Fruit fly (Drosophila melanogaster) whole organism, embryonic: ENCODE measurements around the gene CG1575.

Source experiments
- ATbp ChIP-seq: fragments of 200-800 bp; sonication (Bioruptor generic); optimal IDR thresholded peaks from 2 replicates; lab custom pipeline; 2017; ENCODE audit warnings: missing biosample characterization, mild to moderate bottlenecking, missing genetic modification characterization, missing genetic modification reagents
- BtbVII ChIP-seq: fragments of 200-800 bp; sonication (Bioruptor generic); optimal IDR thresholded peaks from 3 replicates; lab custom pipeline; 2017; ENCODE audit warnings: missing biosample characterization, mild to moderate bottlenecking, missing genetic modification characterization
- CG12155 ChIP-seq: fragments of 200-800 bp; sonication (Bioruptor generic); optimal IDR thresholded peaks from 3 replicates; lab custom pipeline; 2016; ENCODE audit warnings: missing biosample characterization, missing genetic modification characterization
- CG14667 ChIP-seq: fragments of 200-800 bp; sonication (Bioruptor generic); IDR thresholded peaks from 2 replicates; pipeline ENCODE4 v1.3.6; 2022; ENCODE audit warnings: missing biosample characterization, missing genetic modification characterization
- CG14710 ChIP-seq: fragments of 200-800 bp; sonication (Bioruptor generic); optimal IDR thresholded peaks from 3 replicates; lab custom pipeline; 2019; ENCODE audit warnings: missing biosample characterization, mild to moderate bottlenecking, missing genetic modification characterization, moderate library complexity
- CG15479 ChIP-seq: fragments of 200-800 bp; sonication (Bioruptor generic); optimal IDR thresholded peaks from 3 replicates; lab custom pipeline; 2019; ENCODE audit warnings: missing biosample characterization, mild to moderate bottlenecking, missing genetic modification characterization, moderate library complexity
- CG1602 ChIP-seq: fragments of 200-800 bp; sonication (Bioruptor generic); optimal IDR thresholded peaks from 3 replicates; lab custom pipeline; 2016; ENCODE audit warnings: missing biosample characterization, missing genetic modification characterization
- CG17328 ChIP-seq: fragments of 200-800 bp; sonication (Bioruptor generic); IDR thresholded peaks from 2 replicates; pipeline ENCODE4 v1.3.6; 2022; ENCODE audit warnings: missing biosample characterization, missing genetic modification characterization
- CG17912 ChIP-seq: fragments of 200-800 bp; sonication (Bioruptor generic); optimal IDR thresholded peaks from 2 replicates; lab custom pipeline; 2018; ENCODE audit warnings: missing biosample characterization, mild to moderate bottlenecking, missing genetic modification characterization
- CG18262 ChIP-seq: fragments of 200-800 bp; optimal IDR thresholded peaks from 3 replicates; lab custom pipeline; 2019; ENCODE audit warnings: missing biosample characterization, mild to moderate bottlenecking, missing genetic modification characterization, moderate library complexity
- CG1832 ChIP-seq: fragments of 200-800 bp; sonication (Bioruptor generic); optimal IDR thresholded peaks from 2 replicates; lab custom pipeline; 2017; ENCODE audit warnings: missing biosample characterization, mild to moderate bottlenecking, missing genetic modification characterization, inconsistent platforms
- CG18599 ChIP-seq: fragments of 200-800 bp; sonication (Bioruptor generic); optimal IDR thresholded peaks from 3 replicates; lab custom pipeline; 2017; ENCODE audit warnings: missing biosample characterization, missing genetic modification characterization, mild to moderate bottlenecking, moderate library complexity, missing genetic modification reagents
- CG18764 ChIP-seq: fragments of 200-800 bp; sonication (Bioruptor generic); optimal IDR thresholded peaks from 3 replicates; lab custom pipeline; 2016; ENCODE audit warnings: missing biosample characterization, missing genetic modification characterization
- CG2875 ChIP-seq: fragments of 200-800 bp; sonication (Bioruptor generic); optimal IDR thresholded peaks from 2 replicates; lab custom pipeline; 2017; ENCODE audit warnings: missing biosample characterization, mild to moderate bottlenecking, missing genetic modification characterization, missing genetic modification reagents
- CG3065 ChIP-seq: fragments of 200-800 bp; sonication (Bioruptor generic); optimal IDR thresholded peaks from 2 replicates; lab custom pipeline; 2016; ENCODE audit warnings: missing biosample characterization, missing genetic modification characterization
- CG34376 ChIP-seq: fragments of 200-800 bp; sonication (Bioruptor generic); optimal IDR thresholded peaks from 2 replicates; lab custom pipeline; 2018; ENCODE audit warnings: missing biosample characterization, mild to moderate bottlenecking, missing genetic modification characterization
- CG4617 ChIP-seq: fragments of 200-800 bp; sonication (Bioruptor generic); optimal IDR thresholded peaks from 3 replicates; lab custom pipeline; 2016; ENCODE audit warnings: missing biosample characterization, missing genetic modification characterization, borderline replicate concordance
- CG6683 ChIP-seq: fragments of 200-800 bp; sonication (Bioruptor generic); optimal IDR thresholded peaks from 2 replicates; lab custom pipeline; 2017; ENCODE audit warnings: missing biosample characterization, mild to moderate bottlenecking, missing genetic modification characterization, missing genetic modification reagents
- CG8944 ChIP-seq: fragments of 200-800 bp; sonication (Bioruptor generic); optimal IDR thresholded peaks from 3 replicates; lab custom pipeline; 2016; ENCODE audit warnings: missing biosample characterization, missing genetic modification characterization
- CHES-1-like ChIP-seq: fragments of 200-800 bp; sonication (Bioruptor generic); optimal IDR thresholded peaks from 2 replicates; lab custom pipeline; 2016; ENCODE audit warnings: missing biosample characterization, missing genetic modification characterization
- Dip3 ChIP-seq: fragments of 200-800 bp; sonication (Bioruptor generic); optimal IDR thresholded peaks from 3 replicates; lab custom pipeline; 2016; ENCODE audit warnings: missing biosample characterization, missing genetic modification characterization
- H2.0 ChIP-seq: fragments of 200-800 bp; sonication (Bioruptor generic); IDR thresholded peaks from 2 replicates; pipeline ENCODE4 v1.3.6; 2022; ENCODE audit warnings: missing biosample characterization, missing genetic modification characterization
- HLHmδ ChIP-seq: fragments of 200-800 bp; sonication (Bioruptor generic); optimal IDR thresholded peaks from 2 replicates; lab custom pipeline; 2018; ENCODE audit warnings: missing biosample characterization, mild to moderate bottlenecking, missing genetic modification characterization, moderate library complexity
- Hey ChIP-seq: fragments of 200-800 bp; sonication (Bioruptor generic); optimal IDR thresholded peaks from 3 replicates; lab custom pipeline; 2018; ENCODE audit warnings: missing biosample characterization, mild to moderate bottlenecking, missing genetic modification characterization
- Hsf ChIP-seq: fragments of 200-800 bp; sonication (Bioruptor generic); optimal IDR thresholded peaks from 3 replicates; lab custom pipeline; 2016; ENCODE audit warnings: missing biosample characterization, missing genetic modification characterization
- Jarid2 ChIP-seq: fragments of 200-800 bp; sonication (Bioruptor generic); optimal IDR thresholded peaks from 3 replicates; lab custom pipeline; 2017; ENCODE audit warnings: mild to moderate bottlenecking, missing biosample characterization, missing genetic modification reagents, missing genetic modification characterization
- Lhr ChIP-seq: fragments of 200-800 bp; sonication (Bioruptor generic); optimal IDR thresholded peaks from 3 replicates; lab custom pipeline; 2017; ENCODE audit warnings: mild to moderate bottlenecking, missing biosample characterization, missing genetic modification reagents, missing genetic modification characterization
- NK7.1 ChIP-seq: fragments of 200-800 bp; sonication (Bioruptor generic); optimal IDR thresholded peaks from 3 replicates; lab custom pipeline; 2016; ENCODE audit warnings: missing biosample characterization, missing genetic modification characterization
- Nf-YA ChIP-seq: fragments of 200-800 bp; sonication (Bioruptor generic); IDR thresholded peaks from 2 replicates; pipeline ENCODE4 v1.3.6; 2022; ENCODE audit warnings: missing biosample characterization, missing genetic modification characterization
- Oaz ChIP-seq: fragments of 200-800 bp; sonication (Bioruptor generic); IDR thresholded peaks from 2 replicates; pipeline ENCODE4 v1.3.6; 2022; ENCODE audit warnings: missing biosample characterization, missing genetic modification characterization
- Ptx1 ChIP-seq: fragments of 200-800 bp; sonication (Bioruptor generic); IDR thresholded peaks from 2 replicates; pipeline ENCODE4 v1.3.6; 2022; ENCODE audit warnings: missing biosample characterization, missing genetic modification characterization
- Stat92E ChIP-seq, 3 experiments: fragments of >200 bp in 2 of 3; fragments of 200-800 bp in 1 of 3; sonication (Bioruptor generic) in 1 of 3; optimal IDR thresholded peaks; 2 replicates each; lab custom pipeline; 2017 to 2019; ENCODE audit warnings: missing biosample characterization in 3 of 3, missing genetic modification characterization in 3 of 3, mild to moderate bottlenecking in 1 of 3, moderate library complexity in 1 of 3
- ap ChIP-seq: fragments of 200-800 bp; sonication (Bioruptor generic); IDR thresholded peaks from 2 replicates; pipeline ENCODE4 v1.3.6; 2022; ENCODE audit warnings: missing biosample characterization, missing genetic modification characterization
- bcd ChIP-seq: fragments of 200-800 bp; sonication (Bioruptor generic); optimal IDR thresholded peaks from 2 replicates; lab custom pipeline; 2017; ENCODE audit warnings: missing biosample characterization, mild to moderate bottlenecking, missing genetic modification characterization
- da ChIP-seq: fragments of 200-800 bp; sonication (Bioruptor generic); optimal IDR thresholded peaks from 2 replicates; lab custom pipeline; 2016; ENCODE audit warnings: missing biosample characterization, missing genetic modification characterization
- dati ChIP-seq: fragments of 200-800 bp; sonication (Bioruptor generic); IDR thresholded peaks from 2 replicates; pipeline ENCODE4 v1.3.6; 2022; ENCODE audit warnings: missing biosample characterization, missing genetic modification characterization
- disco-r ChIP-seq: fragments of 200-800 bp; sonication (Bioruptor generic); optimal IDR thresholded peaks from 2 replicates; lab custom pipeline; 2016; ENCODE audit warnings: missing biosample characterization, missing genetic modification characterization
- jing ChIP-seq: fragments of 200-800 bp; sonication (Bioruptor generic); optimal IDR thresholded peaks from 2 replicates; lab custom pipeline; 2018; ENCODE audit warnings: missing biosample characterization, mild to moderate bottlenecking, missing genetic modification characterization
- jumu ChIP-seq: fragments of 200-800 bp; sonication (Bioruptor generic); optimal IDR thresholded peaks from 3 replicates; lab custom pipeline; 2016; ENCODE audit warnings: missing biosample characterization, missing genetic modification characterization
- ken ChIP-seq: fragments of 200-800 bp; sonication (Bioruptor generic); IDR thresholded peaks from 3 replicates; pipeline ENCODE4 v1.3.6; 2022; ENCODE audit warnings: missing biosample characterization, missing genetic modification characterization
- lov ChIP-seq, 2 experiments: fragments of 200-800 bp in 1 of 2; fragments of >200 bp in 1 of 2; sonication (Bioruptor generic) in 1 of 2; IDR thresholded peaks in 1 of 2; optimal IDR thresholded peaks in 1 of 2; 2 replicates in 1 of 2; 3 replicates in 1 of 2; pipeline versions ENCODE4 v1.3.6 to Lab custom; 2017 to 2022; ENCODE audit warnings: missing biosample characterization in 1 of 2, missing genetic modification characterization in 1 of 2
- nerfin-2 ChIP-seq: fragments of 200-800 bp; sonication (Bioruptor generic); IDR thresholded peaks from 2 replicates; pipeline ENCODE4 v1.3.6; 2022; ENCODE audit warnings: missing biosample characterization, missing genetic modification characterization; ENCODE audit not compliant: partially characterized antibody
- nom ChIP-seq: fragments of 200-800 bp; sonication (Bioruptor generic); optimal IDR thresholded peaks from 2 replicates; lab custom pipeline; 2017; ENCODE audit warnings: missing biosample characterization, missing genetic modification characterization, mild to moderate bottlenecking, moderate library complexity, missing genetic modification reagents
- sim ChIP-seq: fragments of 200-800 bp; sonication (Bioruptor generic); IDR thresholded peaks from 2 replicates; pipeline ENCODE4 v1.3.6; 2022; ENCODE audit warnings: missing biosample characterization, missing genetic modification characterization
- sima ChIP-seq: fragments of 200-800 bp; sonication (Bioruptor generic); optimal IDR thresholded peaks from 2 replicates; lab custom pipeline; 2016; ENCODE audit warnings: missing biosample characterization, missing genetic modification characterization
- slou ChIP-seq: fragments of 200-800 bp; sonication (Bioruptor generic); optimal IDR thresholded peaks from 3 replicates; lab custom pipeline; 2016; ENCODE audit warnings: missing biosample characterization, missing genetic modification characterization
- sob ChIP-seq: fragments of 200-800 bp; sonication (Bioruptor generic); IDR thresholded peaks from 2 replicates; pipeline ENCODE4 v1.3.6; 2022; ENCODE audit warnings: missing biosample characterization, missing genetic modification characterization
- ssp ChIP-seq: fragments of 200-800 bp; sonication (Bioruptor generic); IDR thresholded peaks from 2 replicates; pipeline ENCODE4 v1.3.6; 2022; ENCODE audit warnings: missing biosample characterization, missing genetic modification characterization
- tio ChIP-seq: fragments of 200-800 bp; sonication (Bioruptor generic); optimal IDR thresholded peaks from 2 replicates; lab custom pipeline; 2017; ENCODE audit warnings: missing biosample characterization, missing genetic modification characterization, inconsistent platforms
- tll ChIP-seq, 2 experiments: fragments of 200-800 bp in 1 of 2; fragments of >200 bp in 1 of 2; sonication (Bioruptor generic) in 1 of 2; optimal IDR thresholded peaks; 2 replicates each; lab custom pipeline; 2017 to 2019; ENCODE audit warnings: missing biosample characterization in 2 of 2, missing genetic modification characterization in 2 of 2, mild to moderate bottlenecking in 1 of 2, moderate library complexity in 1 of 2

CG1575 gene

dm6 chrX:8126149-8126548 lies 9.3 kb downstream of the CG1575 start (continued):
- TF ChIP-seq CG14710 (tag; lab: Kevin White, UChicago) (peak; percentile 65), ken (GFP tag; lab: Robert Waterston, UW) (peak; percentile 75), sob (GFP tag; lab: Robert Waterston, UW) (peak; percentile 14; the same call in 1 of the 2 replicates), H2.0 (GFP tag; lab: Robert Waterston, UW) (no peak), jing (peak; percentile 52), nerfin-2 (GFP tag; lab: Robert Waterston, UW) (no peak), CG12155 (GFP tag; lab: Kevin White, UChicago) (peak; percentile 16), Nf-YA (no peak), CHES-1-like (GFP tag; lab: Kevin White, UChicago) (no peak), jumu (GFP tag; lab: Kevin White, UChicago) (no peak), CG18764 (GFP tag; lab: Kevin White, UChicago) (no peak), CG1832 (no peak), BtbVII (GFP tag; lab: Kevin White, UChicago) (no peak), NK7.1 (no peak), Jarid2 (GFP tag; lab: Kevin White, UChicago) (no peak), Dip3 (no peak), CG15479 (GFP tag; lab: Kevin White, UChicago) (no peak), tll (GFP tag; optimal IDR thresholded peaks at IDR 0.05; lab: Kevin White, UChicago) (no peak), CG3065 (GFP tag; lab: Kevin White, UChicago) (no peak), lov (optimal IDR thresholded peaks at IDR 0.05; lab: Kevin White, UChicago) (no peak), lov (GFP tag; IDR thresholded peaks at IDR 0.05; lab: Robert Waterston, UW) (0 out of 3 replicates have a peak, but pooled peaks have one; percentile 57), Stat92E (GFP tag; optimal IDR thresholded peaks at IDR 0.05; lab: Kevin White, UChicago) (no peak), CG18599 (GFP tag; lab: Kevin White, UChicago) (no peak), Lhr (GFP tag; lab: Kevin White, UChicago) (peak; percentile 14), CG17912 (GFP tag; lab: Kevin White, UChicago) (no peak), ap (GFP tag; lab: Robert Waterston, UW) (peak; percentile 44; the same call in 1 of the 2 replicates), CG6683 (GFP tag; lab: Kevin White, UChicago) (no peak), Hsf (GFP tag; lab: Kevin White, UChicago) (peak; percentile 56), Oaz (GFP tag; lab: Robert Waterston, UW) (no peak), CG14667 (GFP tag; lab: Robert Waterston, UW) (peak; percentile 40; the same call in 1 of the 2 replicates), CG18262 (tag; lab: Kevin White, UChicago) (peak; percentile 80), CG4617 (no peak), CG1602 (peak; percentile 50), CG2875 (peak; percentile 70), disco-r (GFP tag; lab: Kevin White, UChicago) (no peak), HLHmδ (GFP tag; lab: Kevin White, UChicago) (no peak), slou (GFP tag; lab: Kevin White, UChicago) (no peak), da (GFP tag; lab: Kevin White, UChicago) (no peak), ATbp (peak; percentile 83), sim (GFP tag; lab: Robert Waterston, UW) (peak; percentile 34; the same call in 1 of the 2 replicates), CG34376 (no peak), CG8944 (peak; percentile 53), bcd (GFP tag; lab: Kevin White, UChicago) (peak; percentile 18), Hey (no peak), Ptx1 (peak; percentile 67), nom (no peak), tio (GFP tag; lab: Kevin White, UChicago) (peak; percentile 53), dati (GFP tag; lab: Robert Waterston, UW) (no peak), CG17328 (peak; percentile 81), ssp (GFP tag; lab: Robert Waterston, UW) (peak; percentile 45), sima (GFP tag; lab: Kevin White, UChicago) (no peak)
